Fruit fly (Drosophila melanogaster): ENCODE results near the gene TFAM.

- TF ChIP-seq CG32121 (GFP tag; IDR thresholded peaks at IDR 0.05) (no peak), fd96Ca (GFP tag; IDR thresholded peaks at IDR 0.05) (0 out of 3 replicates have a peak, but pooled peaks have one; percentile 5), CG8159 (tag; optimal IDR thresholded peaks at IDR 0.05) (no peak), Pif1A (GFP tag; optimal IDR thresholded peaks at IDR 0.05) (no peak)
These were observed 31.4 kb upstream of the TFAM start for dm6 chr3R:20608199-20608598.
